Worm (Caenorhabditis elegans) whole organism, young adult: ENCODE data around the gene ama-1.

ENCODE experiments used
- madf-6 ChIP-seq: fragments of 200-800 bp; sonication (Bioruptor generic); IDR thresholded peaks from 2 replicates; pipeline ENCODE4 v1.3.6; 2022; ENCODE audit warnings: missing genetic modification reagents, missing genetic modification characterization, missing compliant biosample characterization
- nfyb-1 ChIP-seq: fragments of 200-800 bp; sonication (Bioruptor generic); IDR thresholded peaks from 2 replicates; pipeline ENCODE4 v1.3.6; 2022; ENCODE audit warnings: missing genetic modification reagents, missing genetic modification characterization, missing compliant biosample characterization
- nhr-27 ChIP-seq: fragments of 200-800 bp; sonication (Bioruptor generic); optimal IDR thresholded peaks from 2 replicates; lab custom pipeline; 2018; ENCODE audit warnings: mild to moderate bottlenecking, missing genetic modification characterization, moderate library complexity, missing compliant biosample characterization
- ztf-3 ChIP-seq: fragments of 200-800 bp; sonication (Bioruptor generic); optimal IDR thresholded peaks from 2 replicates; lab custom pipeline; 2018; ENCODE audit warnings: mild to moderate bottlenecking, missing genetic modification characterization, missing compliant biosample characterization

ce11 chrIV:4272167-4272566 lies 24.3 kb downstream of the ama-1 start, which contains the start of gene F36A4.1:
- TF ChIP-seq nfyb-1 (GFP tag; lab: Robert Waterston, UW) (no peak), madf-6 (GFP tag; lab: Robert Waterston, UW) (no peak), nhr-27 (tag; lab: Kevin White, UChicago) (no peak), ztf-3 (GFP tag; lab: Kevin White, UChicago) (no peak)
